Worm (Caenorhabditis elegans): ENCODE measurements around the gene suca-1.

The suca-1 gene

DNA sequence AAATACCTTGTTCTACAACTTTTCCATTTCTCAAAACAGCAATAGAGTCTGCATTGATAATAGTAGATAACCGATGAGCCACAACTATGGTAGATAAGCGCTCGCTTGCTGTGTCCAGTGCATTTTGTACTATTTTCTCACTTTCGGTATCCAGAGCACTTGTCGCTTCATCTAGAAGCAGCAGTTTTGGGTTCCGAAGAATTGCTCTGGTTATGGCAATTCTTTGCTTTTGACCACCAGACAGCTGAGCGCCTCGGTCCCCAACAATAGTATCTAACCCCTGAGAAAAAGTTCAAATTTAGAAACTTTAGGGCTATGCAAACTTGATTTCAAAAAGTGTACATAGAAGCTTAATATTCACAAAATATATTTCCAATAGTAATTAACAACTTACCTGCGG is 40.3 kb downstream of the suca-1 start:
- TF ChIP-seq nhr-43 (tag; optimal IDR thresholded peaks at IDR 0.05; ENCODE audit: poor library complexity, severe bottlenecking) = no peak
- no peak for TF ChIP-seq nhr-67 (tag; optimal IDR thresholded peaks at IDR 0.05)
- no peak for TF ChIP-seq nhr-77 (tag; optimal IDR thresholded peaks at IDR 0.05)
- no peak for TF ChIP-seq nhr-12 (tag; optimal IDR thresholded peaks at IDR 0.05)

DNA sequence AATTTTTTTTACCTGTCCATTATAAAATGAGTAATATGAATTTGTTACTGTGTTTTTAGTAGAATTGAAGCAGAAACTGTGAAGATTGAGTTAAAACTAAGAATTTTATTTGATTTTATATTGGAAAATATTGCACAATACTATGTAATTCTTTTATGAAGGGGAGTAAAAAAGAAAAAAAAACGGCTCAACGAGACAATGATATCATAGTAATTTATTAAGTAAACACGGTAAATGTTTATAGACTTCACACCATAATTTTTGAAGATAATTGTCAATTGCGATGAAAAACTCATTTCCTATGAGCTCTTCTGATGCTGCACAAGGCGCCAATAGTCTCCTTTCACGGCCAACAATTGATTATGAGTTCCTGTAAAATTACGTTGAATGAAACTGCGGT is 40.7 kb downstream of the suca-1 start, which contains the start of gene pgp-5:
Gene pgp-5, minus strand, starts transcription at position 87 of the 400 bp plus-strand sequence.
- TF ChIP-seq aly-2 (tag; optimal IDR thresholded peaks at IDR 0.05) = no peak

DNA sequence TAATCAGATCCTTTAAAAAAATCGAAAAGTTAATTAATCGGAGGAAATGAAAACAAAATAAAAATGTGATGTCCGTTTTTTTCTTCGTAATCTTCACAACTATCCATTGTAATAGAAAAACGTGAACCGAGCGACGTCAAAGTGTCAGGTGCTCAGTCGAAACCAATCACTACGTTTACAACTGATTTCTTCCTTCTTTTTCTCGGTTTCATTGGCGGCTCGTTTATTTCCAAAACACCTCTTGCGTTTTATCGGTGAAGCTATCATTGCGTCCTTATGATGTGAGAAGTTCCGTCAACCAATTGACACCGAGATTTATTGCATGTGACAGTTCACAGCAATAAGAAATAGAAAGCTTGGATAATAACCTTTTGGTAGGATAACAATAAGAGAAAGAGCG is 46.6 kb downstream of the suca-1 start:
- TF ChIP-seq hmg-11 (tag; optimal IDR thresholded peaks at IDR 0.05) (no peak), skn-1 (tag; optimal IDR thresholded peaks at IDR 0.05) (no peak), daf-12 (tag; optimal IDR thresholded peaks at IDR 0.05) (no peak), egl-5 (tag; optimal IDR thresholded peaks at IDR 0.05) (peak; percentile 69), nhr-43 (tag; optimal IDR thresholded peaks at IDR 0.05; ENCODE audit: poor library complexity, severe bottlenecking) (no peak), sea-2 (GFP tag; optimal IDR thresholded peaks at IDR 0.05) (no peak), nfya-1 (tag; optimal IDR thresholded peaks at IDR 0.05; ENCODE audit: insufficient read depth) (peak; percentile 83), lin-39 (tag; optimal IDR thresholded peaks at IDR 0.05) (peak; percentile 48), nhr-237 (tag; optimal IDR thresholded peaks at IDR 0.05) (no peak), ceh-16 (tag; optimal IDR thresholded peaks at IDR 0.05) (no peak), jun-1 (tag; optimal IDR thresholded peaks at IDR 0.05) (no peak)

DNA sequence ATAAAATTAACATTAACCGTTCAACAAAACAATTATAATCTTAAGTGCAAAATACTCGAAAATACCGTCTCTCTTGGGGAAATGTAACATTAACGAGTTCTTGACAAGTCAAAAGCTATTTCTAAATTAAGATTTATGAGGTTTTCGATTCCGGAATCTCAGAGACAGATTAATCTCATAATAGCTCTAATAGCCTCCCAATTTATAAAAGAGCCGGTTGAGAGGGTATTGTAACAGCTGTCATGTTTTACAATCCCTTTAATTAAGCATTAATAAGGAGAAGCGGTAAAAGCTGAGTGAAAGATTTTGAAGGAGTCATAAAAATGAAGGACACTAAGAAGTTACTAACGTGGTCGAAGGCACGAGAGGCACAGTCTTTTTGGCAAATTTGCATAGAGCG is 48.2 kb downstream of the suca-1 start:
- TF ChIP-seq nhr-23 (tag; optimal IDR thresholded peaks at IDR 0.05) (no peak), unc-39 (tag; optimal IDR thresholded peaks at IDR 0.05) (no peak), ZK546.5 (tag; optimal IDR thresholded peaks at IDR 0.05) (no peak), hmg-11 (tag; optimal IDR thresholded peaks at IDR 0.05) (no peak), mml-1 (tag; optimal IDR thresholded peaks at IDR 0.05) (no peak), jun-1 (tag; optimal IDR thresholded peaks at IDR 0.05) (no peak), fkh-10 (GFP tag; optimal IDR thresholded peaks at IDR 0.05) (no peak), fos-1 (tag; optimal IDR thresholded peaks at IDR 0.05) (no peak), nhr-237 (tag; optimal IDR thresholded peaks at IDR 0.05) (no peak), tbx-2 (tag; optimal IDR thresholded peaks at IDR 0.05) (no peak), egl-5 (tag; optimal IDR thresholded peaks at IDR 0.05) (no peak), ceh-82 (tag; optimal IDR thresholded peaks at IDR 0.05) (no peak), lin-15B (tag; optimal IDR thresholded peaks at IDR 0.05) (no peak)

DNA sequence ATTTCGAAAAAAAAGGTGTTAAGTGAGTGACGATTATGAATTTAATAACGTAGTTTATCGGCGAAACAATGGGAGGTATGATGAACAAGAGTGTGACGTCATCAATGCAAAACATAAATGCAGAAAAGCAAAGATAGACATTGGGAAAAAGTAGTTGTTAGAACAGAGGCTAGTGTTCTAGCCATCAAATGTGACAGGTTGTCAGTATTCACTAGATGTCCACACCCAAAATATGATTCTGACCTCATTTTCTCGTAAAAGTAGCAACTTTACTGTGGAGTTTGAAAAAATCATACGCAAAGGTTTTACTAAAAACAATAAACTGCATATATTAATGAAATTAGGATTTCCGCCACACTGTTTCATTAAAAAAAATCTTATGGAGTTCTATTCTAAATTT is 48.7 kb downstream of the suca-1 start:
- TF ChIP-seq elt-1 (tag; optimal IDR thresholded peaks at IDR 0.05) = no peak
- no peak for TF ChIP-seq R02D3.7 (tag; optimal IDR thresholded peaks at IDR 0.05)
- no peak for TF ChIP-seq unc-62 (GFP tag; optimal IDR thresholded peaks at IDR 0.05)
- peak; percentile 28 for TF ChIP-seq elt-2 (tag; optimal IDR thresholded peaks at IDR 0.05)
